Fruit fly (Drosophila melanogaster) whole organism: Measurements from ENCODE around the gene CG17211.

Experiments
- CG8478 ChIP-seq: fragments of >200 bp; optimal IDR thresholded peaks from 2 replicates; lab custom pipeline; 2018; ENCODE audit warnings: inconsistent platforms
- pan ChIP-seq: fragments of >200 bp; optimal IDR thresholded peaks from 2 replicates; lab custom pipeline; 2017
- psq ChIP-seq: fragments of >200 bp; optimal IDR thresholded peaks from 2 replicates; lab custom pipeline; 2017

DNA sequence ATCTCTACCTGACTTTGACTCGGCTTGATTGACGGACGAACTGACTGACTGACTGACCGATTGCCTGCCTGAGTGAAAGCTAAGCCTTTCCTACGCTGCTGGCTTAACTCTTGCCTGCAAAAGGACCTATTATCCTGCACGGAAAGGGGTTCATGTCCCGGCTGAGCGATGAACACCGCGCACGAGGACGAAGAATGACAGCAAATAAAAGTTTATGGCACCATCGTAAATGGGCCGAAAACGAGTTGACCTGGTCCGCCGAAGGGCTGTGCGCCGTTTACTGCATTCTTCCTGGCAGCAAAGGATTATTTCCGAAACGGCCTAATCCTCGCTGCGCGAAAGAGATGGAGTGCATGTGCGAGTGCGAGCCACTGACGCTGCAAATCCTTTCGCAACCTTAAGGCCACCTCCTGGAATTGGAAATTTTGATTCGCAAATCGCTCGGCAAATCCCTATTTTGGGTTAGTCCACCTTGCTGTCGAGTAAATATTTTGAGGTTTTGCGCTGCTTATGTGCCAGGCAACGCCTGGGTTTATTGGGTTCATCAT lies 33.0 kb upstream of the CG17211 start:
- TF ChIP-seq pan (lab: Kevin White, UChicago) (no peak), CG8478 (lab: Kevin White, UChicago) (no peak), psq (lab: Kevin White, UChicago) (no peak)
